Worm (Caenorhabditis elegans) whole organism, L1 larva: ENCODE measurements around the gene cyp-34A5.

Experiments
- ama-1 ChIP-seq: fragments of 150-350 bp; optimal IDR thresholded peaks from 2 replicates; lab custom pipeline; 2014
- ceh-82 ChIP-seq, 3 experiments: fragments of 150-350 bp in 1 of 3; sonication (generic microtip) in 2 of 3; optimal IDR thresholded peaks; 2 replicates each; lab custom pipeline; 2014 to 2017; ENCODE audit warnings: missing biosample characterization in 3 of 3, missing genetic modification characterization in 3 of 3
- ces-1 ChIP-seq: fragments of 150-350 bp; optimal IDR thresholded peaks from 2 replicates; lab custom pipeline; 2014; ENCODE audit warnings: missing biosample characterization, missing genetic modification reagents, missing genetic modification characterization
- grh-1 ChIP-seq: fragments of 200-800 bp; sonication (Bioruptor generic); IDR thresholded peaks from 2 replicates; pipeline ENCODE4 v1.3.6; 2022; ENCODE audit warnings: missing genetic modification reagents, missing genetic modification characterization, missing compliant biosample characterization
- lin-39 ChIP-seq: fragments of 150-350 bp; optimal IDR thresholded peaks from 2 replicates; lab custom pipeline; 2014; ENCODE audit warnings: missing biosample characterization, missing genetic modification reagents, missing genetic modification characterization
- mdl-1 ChIP-seq, 2 experiments: fragments of 150-350 bp; optimal IDR thresholded peaks; 2 replicates each; lab custom pipeline; 2014 to 2017; ENCODE audit warnings: missing biosample characterization in 2 of 2, missing genetic modification characterization in 2 of 2, inconsistent platforms in 1 of 2
- nhr-84 ChIP-seq: sonication (generic microtip); optimal IDR thresholded peaks from 2 replicates; lab custom pipeline; 2017; ENCODE audit warnings: missing biosample characterization, missing genetic modification characterization
- skn-1 ChIP-seq: fragments of 150-350 bp; optimal IDR thresholded peaks from 2 replicates; lab custom pipeline; 2014; ENCODE audit warnings: missing biosample characterization, missing genetic modification characterization
- unc-62 ChIP-seq: fragments of 150-350 bp; optimal IDR thresholded peaks from 2 replicates; lab custom pipeline; 2014; ENCODE audit warnings: missing biosample characterization, missing genetic modification reagents, missing genetic modification characterization

- TF ChIP-seq unc-62 (GFP tag; lab: Kevin White, UChicago) (no peak), lin-39 (tag; lab: Kevin White, UChicago) (no peak), ceh-82 (tag; optimal IDR thresholded peaks at IDR 0.05; lab: Kevin White, UChicago) (no peak), mdl-1 (tag; optimal IDR thresholded peaks at IDR 0.05; lab: Kevin White, UChicago) (no peak), ama-1 (no peak), nhr-84 (tag; lab: Kevin White, UChicago) (no peak), ces-1 (GFP tag; lab: Kevin White, UChicago) (no peak), skn-1 (tag; lab: Kevin White, UChicago) (no peak), grh-1 (GFP tag; lab: Robert Waterston, UW) (no peak)
Measured at ce11 chrV:3976964-3977363, 19.5 kb upstream of the cyp-34A5 start, which contains the start of gene str-83.
